Worm (Caenorhabditis elegans) whole organism, mixed stage, embryonic: Measurements from ENCODE around the gene wrt-10.

ENCODE experiments used
- ces-1 ChIP-seq: fragments of 150-350 bp; optimal IDR thresholded peaks from 2 replicates; lab custom pipeline; 2014; ENCODE audit warnings: missing biosample characterization, missing genetic modification reagents, missing genetic modification characterization
- cnd-1 ChIP-seq: fragments of 200-800 bp; sonication (Bioruptor generic); optimal IDR thresholded peaks from 2 replicates; lab custom pipeline; 2018; ENCODE audit warnings: mild to moderate bottlenecking, missing genetic modification characterization, missing compliant biosample characterization
- elt-1 ChIP-seq: sonication (generic microtip); optimal IDR thresholded peaks from 2 replicates; lab custom pipeline; 2017; ENCODE audit warnings: missing genetic modification characterization, mild to moderate bottlenecking, missing compliant biosample characterization, antibody characterized with exemption, moderate library complexity, borderline replicate concordance; ENCODE audit not compliant: insufficient read depth
- elt-3 ChIP-seq: fragments of 150-350 bp; optimal IDR thresholded peaks from 2 replicates; lab custom pipeline; 2014; ENCODE audit warnings: missing biosample characterization, missing genetic modification characterization
- nhr-237 ChIP-seq: fragments of 150-350 bp; optimal IDR thresholded peaks from 2 replicates; lab custom pipeline; 2014; ENCODE audit warnings: missing biosample characterization, missing genetic modification characterization
- pha-4 ChIP-seq: fragments of 150-350 bp; optimal IDR thresholded peaks from 2 replicates; lab custom pipeline; 2018; ENCODE audit warnings: missing biosample characterization, missing genetic modification reagents, missing genetic modification characterization
- sptf-1 ChIP-seq: sonication (generic microtip); optimal IDR thresholded peaks from 2 replicates; lab custom pipeline; 2017; ENCODE audit warnings: mild to moderate bottlenecking, missing genetic modification characterization, moderate library complexity, missing compliant biosample characterization
- unc-62 ChIP-seq: fragments of 150-350 bp; optimal IDR thresholded peaks from 2 replicates; lab custom pipeline; 2014; ENCODE audit warnings: missing biosample characterization, missing genetic modification reagents, missing genetic modification characterization
- zip-8 ChIP-seq: fragments of 150-350 bp; optimal IDR thresholded peaks from 2 replicates; lab custom pipeline; 2014; ENCODE audit warnings: missing biosample characterization, missing genetic modification characterization

DNA sequence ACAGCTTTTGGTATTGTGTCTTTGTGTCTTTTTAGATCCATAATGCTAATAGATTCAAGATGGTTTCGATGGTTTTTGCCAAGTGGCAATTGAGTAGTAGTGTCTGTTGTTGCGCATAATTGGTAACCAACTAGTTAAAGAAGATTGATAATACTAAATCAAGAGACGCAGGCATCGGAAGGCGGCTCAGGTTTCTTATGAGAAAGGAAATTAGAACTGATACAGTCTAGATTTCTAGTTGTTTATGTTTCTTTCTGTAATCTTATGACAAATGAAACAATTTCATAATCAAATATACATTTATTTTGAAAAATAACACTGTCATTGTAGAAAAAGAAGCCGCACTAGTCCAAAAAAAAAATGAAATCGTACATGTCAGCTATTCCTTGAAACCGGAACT is 19.4 kb upstream of the wrt-10 start, which contains the start of gene ZK1290.10:
- TF ChIP-seq elt-1 (tag; lab: Kevin White, UChicago): no peak
- no peak for TF ChIP-seq cnd-1 (tag; lab: Kevin White, UChicago)
- no peak for TF ChIP-seq sptf-1 (tag; lab: Kevin White, UChicago)
- TF ChIP-seq zip-8 (tag; lab: Kevin White, UChicago): no peak
- no peak for TF ChIP-seq nhr-237
- TF ChIP-seq elt-3 (tag; lab: Kevin White, UChicago): no peak
- TF ChIP-seq ces-1 (GFP tag; lab: Kevin White, UChicago): no peak
- TF ChIP-seq unc-62 (GFP tag; lab: Kevin White, UChicago): no peak
- TF ChIP-seq pha-4: no peak
